Worm (Caenorhabditis elegans) whole organism, L4 larva: ENCODE measurements around the gene kvs-2.
A peak's percentile ranks its signal among the peaks of the same experiment; 100 is the strongest.

ENCODE experiments used
- D1046.2 ChIP-seq: fragments of 200-800 bp; sonication (Bioruptor generic); IDR thresholded peaks from 2 replicates; pipeline ENCODE4 v1.3.6; 2022; ENCODE audit warnings: missing genetic modification characterization, missing compliant biosample characterization
- F10B5.3 ChIP-seq: sonication (generic microtip); optimal IDR thresholded peaks from 2 replicates; lab custom pipeline; 2016; ENCODE audit warnings: mild to moderate bottlenecking, missing genetic modification characterization, missing compliant biosample characterization
- F37D6.2 ChIP-seq: sonication (generic microtip); optimal IDR thresholded peaks from 2 replicates; lab custom pipeline; 2016; ENCODE audit warnings: mild to moderate bottlenecking, missing genetic modification characterization, missing compliant biosample characterization
- T26A8.4 ChIP-seq: fragments of 200-800 bp; sonication (Bioruptor generic); IDR thresholded peaks from 2 replicates; pipeline ENCODE4 v1.3.6; 2022; ENCODE audit warnings: missing genetic modification characterization, missing compliant biosample characterization
- ZK546.5 ChIP-seq, 2 experiments: sonication (generic microtip); optimal IDR thresholded peaks; 2 replicates each; lab custom pipeline; 2017; ENCODE audit warnings: missing biosample characterization in 2 of 2, missing genetic modification characterization in 2 of 2
- aha-1 ChIP-seq: fragments of 150-350 bp; peaks from one replicate; lab custom pipeline; 2014; ENCODE audit warnings: missing biosample characterization, missing genetic modification characterization
- ceh-28 ChIP-seq: fragments of 150-350 bp; optimal IDR thresholded peaks from 2 replicates; lab custom pipeline; 2014; ENCODE audit warnings: missing biosample characterization, missing genetic modification reagents, missing genetic modification characterization
- ceh-82 ChIP-seq: sonication (generic microtip); optimal IDR thresholded peaks from 2 replicates; lab custom pipeline; 2017; ENCODE audit warnings: missing biosample characterization, missing genetic modification characterization
- ces-1 ChIP-seq: fragments of 150-350 bp; sonication (generic microtip); optimal IDR thresholded peaks from 4 replicates; lab custom pipeline; 2014; ENCODE audit warnings: missing biosample characterization, missing genetic modification reagents, missing genetic modification characterization
- cey-2 ChIP-seq: sonication (generic microtip); optimal IDR thresholded peaks from 3 replicates; lab custom pipeline; 2017; ENCODE audit warnings: missing genetic modification characterization, mild to moderate bottlenecking, missing compliant biosample characterization, antibody characterized with exemption, borderline replicate concordance; ENCODE audit not compliant: insufficient read depth
- daf-19 ChIP-seq: fragments of 200-800 bp; sonication (Bioruptor generic); conservative IDR thresholded peaks from 2 replicates; pipeline ENCODE4 v1.3.6; 2022; ENCODE audit warnings: missing genetic modification characterization, missing compliant biosample characterization
- dmd-6 ChIP-seq: fragments of 200-800 bp; sonication (Bioruptor generic); IDR thresholded peaks from 2 replicates; pipeline ENCODE4 v1.3.6; 2022; ENCODE audit warnings: missing genetic modification reagents, missing genetic modification characterization, missing compliant biosample characterization
- dmd-8 ChIP-seq: fragments of 200-800 bp; sonication (Bioruptor generic); IDR thresholded peaks from 2 replicates; pipeline ENCODE4 v1.3.6; 2022; ENCODE audit warnings: missing genetic modification characterization, missing compliant biosample characterization
- dpl-1 ChIP-seq: fragments of 150-350 bp; optimal IDR thresholded peaks from 2 replicates; lab custom pipeline; 2014; ENCODE audit warnings: missing biosample characterization, missing genetic modification reagents, missing genetic modification characterization
- fkh-10 ChIP-seq: fragments of 150-350 bp; optimal IDR thresholded peaks from 2 replicates; lab custom pipeline; 2014; ENCODE audit warnings: missing biosample characterization, missing genetic modification reagents, missing genetic modification characterization
- hlh-11 ChIP-seq: fragments of 200-800 bp; sonication (Bioruptor generic); optimal IDR thresholded peaks from 2 replicates; lab custom pipeline; 2018; ENCODE audit warnings: mild to moderate bottlenecking, missing genetic modification characterization, missing compliant biosample characterization
- hlh-30 ChIP-seq: sonication (generic microtip); optimal IDR thresholded peaks from 2 replicates; lab custom pipeline; 2017; ENCODE audit warnings: antibody characterized with exemption, mild to moderate bottlenecking, missing genetic modification characterization, missing compliant biosample characterization; ENCODE audit not compliant: insufficient read depth
- lin-38 ChIP-seq: fragments of 200-800 bp; sonication (Bioruptor generic); IDR thresholded peaks from 2 replicates; pipeline ENCODE4 v1.3.6; 2022; ENCODE audit warnings: missing genetic modification reagents, missing genetic modification characterization, missing compliant biosample characterization
- lin-39 ChIP-seq: fragments of 150-350 bp; optimal IDR thresholded peaks from 2 replicates; lab custom pipeline; 2014; ENCODE audit warnings: missing biosample characterization, missing genetic modification reagents, missing genetic modification characterization
- mep-1 ChIP-seq: fragments of 150-350 bp; sonication (generic microtip); optimal IDR thresholded peaks from 3 replicates; lab custom pipeline; 2014; ENCODE audit warnings: missing biosample characterization, missing genetic modification characterization
- mes-2 ChIP-seq: sonication (generic microtip); optimal IDR thresholded peaks from 2 replicates; lab custom pipeline; 2016; ENCODE audit warnings: missing genotype, mild to moderate bottlenecking, missing genetic modification characterization, missing compliant biosample characterization; ENCODE audit not compliant: poor library complexity, severe bottlenecking
- nhr-6 ChIP-seq: fragments of 150-350 bp; optimal IDR thresholded peaks from 2 replicates; lab custom pipeline; 2014; ENCODE audit warnings: missing biosample characterization, missing genetic modification characterization
- nhr-77 ChIP-seq: fragments of 150-350 bp; optimal IDR thresholded peaks from 2 replicates; lab custom pipeline; 2014; ENCODE audit warnings: missing biosample characterization, missing genetic modification characterization
- pha-4 ChIP-seq, 2 experiments: fragments of 150-350 bp in 1 of 2; fragments of 200-800 bp in 1 of 2; sonication (Bioruptor generic) in 1 of 2; IDR thresholded peaks in 1 of 2; optimal IDR thresholded peaks in 1 of 2; 2 replicates each; pipeline versions ENCODE4 v1.3.6 to Lab custom; 2014 to 2022; ENCODE audit warnings: missing genetic modification characterization in 2 of 2, missing genetic modification reagents in 2 of 2, missing biosample characterization in 1 of 2, missing compliant biosample characterization in 1 of 2
- php-3 ChIP-seq: fragments of 200-800 bp; sonication (Bioruptor generic); IDR thresholded peaks from 2 replicates; pipeline ENCODE4 v1.3.6; 2022; ENCODE audit warnings: missing genetic modification reagents, missing genetic modification characterization, missing compliant biosample characterization
- pqm-1 ChIP-seq: sonication (generic microtip); optimal IDR thresholded peaks from 2 replicates; lab custom pipeline; 2017; ENCODE audit warnings: missing biosample characterization, missing genetic modification characterization
- rbr-2 ChIP-seq: sonication (generic microtip); optimal IDR thresholded peaks from 2 replicates; lab custom pipeline; 2016; ENCODE audit warnings: missing genotype, missing genetic modification characterization, missing compliant biosample characterization
- saeg-2 ChIP-seq: fragments of 200-800 bp; sonication (Bioruptor generic); IDR thresholded peaks from 2 replicates; pipeline ENCODE4 v1.3.6; 2022; ENCODE audit warnings: missing genetic modification reagents, missing genetic modification characterization, missing compliant biosample characterization
- set-16 ChIP-seq: fragments of 200-800 bp; sonication (Bioruptor generic); IDR thresholded peaks from 2 replicates; pipeline ENCODE4 v1.3.6; 2022; ENCODE audit warnings: missing genetic modification reagents, missing genetic modification characterization, missing compliant biosample characterization
- unc-130 ChIP-seq: sonication (generic microtip); optimal IDR thresholded peaks from 2 replicates; lab custom pipeline; 2016; ENCODE audit warnings: missing genetic modification reagents, missing genetic modification characterization, missing compliant biosample characterization
- unc-39 ChIP-seq: sonication (generic microtip); optimal IDR thresholded peaks from 2 replicates; lab custom pipeline; 2017; ENCODE audit warnings: missing biosample characterization, missing genetic modification characterization
- unc-62 ChIP-seq, 3 experiments: fragments of 150-350 bp in 1 of 3; sonication (generic microtip); optimal IDR thresholded peaks in 2 of 3; peaks in 1 of 3; 1 replicate in 1 of 3; 2 replicates in 2 of 3; lab custom pipeline; 2014 to 2017; ENCODE audit warnings: missing biosample characterization in 3 of 3, missing genetic modification characterization in 3 of 3, missing genetic modification reagents in 3 of 3, missing genotype in 1 of 3
- zfp-2 ChIP-seq: sonication (generic microtip); optimal IDR thresholded peaks from 2 replicates; lab custom pipeline; 2016; ENCODE audit warnings: mild to moderate bottlenecking, missing genetic modification characterization, missing compliant biosample characterization
- zfp-3 ChIP-seq: fragments of 200-800 bp; sonication (Bioruptor generic); conservative IDR thresholded peaks from 2 replicates; pipeline ENCODE4 v1.3.6; 2022; ENCODE audit warnings: missing genetic modification reagents, missing genetic modification characterization, missing compliant biosample characterization

kvs-2 gene

ce11 chrV:10681117-10681959 lies 45.5 kb downstream of the kvs-2 start (continued):
- no peak for TF ChIP-seq unc-130 (GFP tag; lab: Kevin White, UChicago)
- peak; percentile 79 for TF ChIP-seq dmd-6 (GFP tag; lab: Robert Waterston, UW)
- TF ChIP-seq dmd-8 (GFP tag; lab: Robert Waterston, UW), result no peak
- no peak for TF ChIP-seq ceh-82
- TF ChIP-seq pha-4 (GFP tag; IDR thresholded peaks at IDR 0.05; lab: Robert Waterston, UW), result no peak
- TF ChIP-seq pha-4 (tag; optimal IDR thresholded peaks at IDR 0.05; lab: Kevin White, UChicago), result no peak
- no peak for TF ChIP-seq mes-2 (tag; lab: Kevin White, UChicago)
- TF ChIP-seq lin-38 (GFP tag; lab: Robert Waterston, UW), result no peak
- TF ChIP-seq pqm-1 (tag; lab: Kevin White, UChicago), result peak; percentile 47
- TF ChIP-seq lin-39 (tag; lab: Kevin White, UChicago), result no peak
- no peak for TF ChIP-seq php-3 (GFP tag; lab: Robert Waterston, UW)
- 0 out of 2 replicates have a peak, but pooled peaks have one; percentile 39 for TF ChIP-seq T26A8.4 (GFP tag; lab: Robert Waterston, UW)
- peak; percentile 27 for TF ChIP-seq rbr-2 (tag; lab: Kevin White, UChicago)
- peak; percentile 11 for TF ChIP-seq mep-1 (tag; lab: Kevin White, UChicago)
- TF ChIP-seq nhr-6 (tag; lab: Kevin White, UChicago), result no peak
- TF ChIP-seq D1046.2 (GFP tag; lab: Robert Waterston, UW), result no peak
- no peak for TF ChIP-seq F37D6.2 (tag; lab: Kevin White, UChicago)
- TF ChIP-seq, all 104 proteins: peak for 28

ce11 chrV:10682122-10682521 lies 46.3 kb downstream of the kvs-2 start, which contains the start of gene gsp-1:
gsp-1 (plus strand) TSS chrV:10682422.
- TF ChIP-seq hlh-30 (tag; lab: Kevin White, UChicago), result no peak
- TF ChIP-seq aha-1 (tag; lab: Kevin White, UChicago), result peak; percentile 22

- TF ChIP-seq dmd-8 (GFP tag; lab: Robert Waterston, UW) (no peak), F10B5.3 (tag; lab: Kevin White, UChicago) (no peak), ceh-82 (no peak), unc-39 (tag; lab: Kevin White, UChicago) (no peak), ZK546.5 (tag; optimal IDR thresholded peaks at IDR 0.05; lab: Kevin White, UChicago) (no peak), zfp-3 (GFP tag; lab: Robert Waterston, UW) (no peak), ceh-28 (tag; lab: Kevin White, UChicago) (no peak), nhr-77 (tag; lab: Kevin White, UChicago) (no peak), saeg-2 (GFP tag; lab: Robert Waterston, UW) (no peak), hlh-11 (no peak), cey-2 (tag; lab: Kevin White, UChicago) (no peak), unc-62 (GFP tag; optimal IDR thresholded peaks at IDR 0.05 in 1 of 2; lab: Kevin White, UChicago) (no peak), unc-62 (tag; optimal IDR thresholded peaks at IDR 0.05; lab: Kevin White, UChicago) (no peak), zfp-2 (tag; lab: Kevin White, UChicago) (no peak), daf-19 (no peak), set-16 (GFP tag; lab: Robert Waterston, UW) (no peak), ces-1 (GFP tag; lab: Kevin White, UChicago) (no peak), lin-38 (GFP tag; lab: Robert Waterston, UW) (no peak)
Measured at ce11 chrV:10683458-10683857, 47.6 kb downstream of the kvs-2 start.

- TF ChIP-seq ces-1 (GFP tag; lab: Kevin White, UChicago) (peak; percentile 23), fkh-10 (GFP tag; lab: Kevin White, UChicago) (peak; percentile 18), dpl-1 (GFP tag; lab: Kevin White, UChicago) (no peak)
Measured at ce11 chrV:10684748-10685147, 48.9 kb downstream of the kvs-2 start.
